Worm (Caenorhabditis elegans) whole organism, L1 larva: ENCODE measurements around the gene tsp-21.

ENCODE experiments used
- ceh-82 ChIP-seq, 3 experiments: fragments of 150-350 bp in 1 of 3; sonication (generic microtip) in 2 of 3; optimal IDR thresholded peaks; 2 replicates each; lab custom pipeline; 2014 to 2017; ENCODE audit warnings: missing biosample characterization in 3 of 3, missing genetic modification characterization in 3 of 3
- ceh-88 ChIP-seq: fragments of 200-800 bp; sonication (Bioruptor generic); IDR thresholded peaks from 2 replicates; pipeline ENCODE4 v1.3.6; 2022; ENCODE audit warnings: missing genetic modification characterization, missing compliant biosample characterization
- efl-1 ChIP-seq, 4 experiments: fragments of 150-350 bp; optimal IDR thresholded peaks in 3 of 4; peaks in 1 of 4; 1 replicate in 1 of 4; 2 replicates in 3 of 4; lab custom pipeline; 2014; ENCODE audit warnings: missing biosample characterization in 2 of 4, missing genetic modification characterization in 2 of 4, missing genetic modification reagents in 2 of 4
- elt-2 ChIP-seq: sonication (generic microtip); optimal IDR thresholded peaks from 2 replicates; lab custom pipeline; 2016; ENCODE audit warnings: missing genetic modification characterization, mild to moderate bottlenecking, inconsistent platforms, missing compliant biosample characterization, missing genetic modification reagents
- fos-1 ChIP-seq: fragments of 150-350 bp; optimal IDR thresholded peaks from 2 replicates; lab custom pipeline; 2014; ENCODE audit warnings: missing biosample characterization, missing genetic modification characterization
- lir-3 ChIP-seq: sonication (generic microtip); optimal IDR thresholded peaks from 2 replicates; lab custom pipeline; 2016; ENCODE audit warnings: mild to moderate bottlenecking, missing genetic modification characterization, moderate library complexity, missing compliant biosample characterization; ENCODE audit not compliant: poor library complexity
- nhr-12 ChIP-seq: sonication (generic microtip); optimal IDR thresholded peaks from 2 replicates; lab custom pipeline; 2017; ENCODE audit warnings: missing biosample characterization, missing genetic modification characterization
- nhr-19 ChIP-seq: fragments of 200-800 bp; sonication (Bioruptor generic); conservative IDR thresholded peaks from 2 replicates; pipeline ENCODE4 v1.3.6; 2022; ENCODE audit warnings: missing genetic modification characterization, missing compliant biosample characterization
- snpc-4 ChIP-seq: fragments of 150-350 bp; optimal IDR thresholded peaks from 2 replicates; lab custom pipeline; 2014; ENCODE audit warnings: missing biosample characterization, missing genetic modification characterization
- tbx-2 ChIP-seq: sonication (generic microtip); optimal IDR thresholded peaks from 2 replicates; lab custom pipeline; 2016; ENCODE audit warnings: missing genetic modification characterization, missing compliant biosample characterization
- unc-86 ChIP-seq: sonication (generic microtip); optimal IDR thresholded peaks from 2 replicates; lab custom pipeline; 2016; ENCODE audit warnings: missing genetic modification characterization, missing compliant biosample characterization
- ztf-4 ChIP-seq: fragments of 150-350 bp; optimal IDR thresholded peaks from 2 replicates; lab custom pipeline; 2014; ENCODE audit warnings: missing biosample characterization, missing genetic modification characterization

DNA sequence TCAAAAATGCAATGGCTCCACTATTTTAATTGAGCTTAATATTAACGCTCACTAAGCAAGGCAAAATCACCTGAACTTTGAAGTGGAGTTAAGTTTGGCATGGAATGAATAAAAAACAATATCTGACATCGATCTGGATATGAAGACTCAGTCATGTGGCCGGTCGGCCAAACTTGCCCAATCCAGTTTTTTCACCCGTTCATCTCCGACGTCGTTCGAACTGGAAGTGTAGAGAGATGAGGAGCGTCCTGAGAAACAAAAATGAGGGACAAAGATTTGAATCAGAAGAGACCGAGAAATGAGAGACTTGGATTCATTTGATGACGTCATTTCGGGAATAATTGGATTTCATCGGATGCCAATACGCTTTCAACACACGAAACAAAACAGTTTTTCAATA is 5.9 kb downstream of the tsp-21 start:
- TF ChIP-seq elt-2 (no peak), nhr-12 (tag; lab: Kevin White, UChicago) (no peak), ceh-88 (GFP tag; lab: Robert Waterston, UW) (no peak), efl-1 (optimal IDR thresholded peaks at IDR 0.05; lab: Kevin White, UChicago) (no peak), efl-1 (GFP tag; optimal IDR thresholded peaks at IDR 0.05 in 1 of 2; lab: Kevin White, UChicago) (peak in 1 of 2 experiments; percentile 23), ceh-82 (tag; optimal IDR thresholded peaks at IDR 0.05; lab: Kevin White, UChicago) (no peak), tbx-2 (tag; lab: Kevin White, UChicago) (no peak), lir-3 (no peak), unc-86 (tag; lab: Kevin White, UChicago) (no peak), ztf-4 (tag; lab: Kevin White, UChicago) (peak; percentile 5), nhr-19 (no peak), snpc-4 (tag; lab: Kevin White, UChicago) (no peak), fos-1 (tag; lab: Kevin White, UChicago) (no peak)
